Fruit fly (Drosophila melanogaster) S2 (cell line): Measurements from ENCODE around the gene Acsf3.

Source experiments
- CG8478 ChIP-seq: fragments of >200 bp; optimal IDR thresholded peaks from 2 replicates; lab custom pipeline; 2018
- CTCF ChIP-seq, 2 experiments: fragments of >200 bp; optimal IDR thresholded peaks; 2 replicates each; lab custom pipeline; 2018

- TF ChIP-seq CG8478 (no peak), CTCF (optimal IDR thresholded peaks at IDR 0.05; lab: Kevin White, UChicago) (no peak)
Measured at dm6 chrX:7302329-7302728, 26.5 kb upstream of the Acsf3 start.
